Fruit fly (Drosophila melanogaster): ENCODE data around the gene RhoGAP68F.

Gene RhoGAP68F

DNA sequence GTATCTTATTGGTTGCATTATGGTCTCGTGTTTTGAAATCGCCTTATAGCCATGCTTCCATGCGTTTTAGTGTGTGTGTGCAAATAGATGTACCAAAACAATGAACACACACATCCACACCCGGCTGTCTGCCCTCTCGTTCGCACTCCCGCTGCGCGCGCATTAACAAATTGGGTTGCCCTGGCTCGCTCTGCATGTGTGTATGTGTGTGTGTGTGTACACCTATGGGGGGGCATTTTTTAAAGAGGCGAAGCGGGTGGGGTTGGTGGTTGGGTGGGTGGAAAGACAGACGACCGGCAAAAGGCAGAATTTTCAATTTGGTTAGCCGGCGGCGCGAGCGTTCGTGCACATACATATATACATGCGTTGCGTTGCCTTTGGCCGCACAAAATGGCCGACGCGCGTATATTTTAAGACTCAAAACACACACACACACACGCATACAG lies 14.5 kb upstream of the RhoGAP68F start (continued):
- TF ChIP-seq CG18011 (GFP tag; optimal IDR thresholded peaks at IDR 0.05) (no peak), Antp (GFP tag; optimal IDR thresholded peaks at IDR 0.05) (no peak), CG9437 (GFP tag; optimal IDR thresholded peaks at IDR 0.05) (no peak), CG5245 (GFP tag; optimal IDR thresholded peaks at IDR 0.05) (no peak), Sox100B (GFP tag; optimal IDR thresholded peaks at IDR 0.05) (no peak), CrebB (tag; optimal IDR thresholded peaks at IDR 0.05) (peak; percentile 51), CG17612 (GFP tag; IDR thresholded peaks at IDR 0.05) (no peak), Neu2 (GFP tag; optimal IDR thresholded peaks at IDR 0.05; ENCODE audit: borderline replicate concordance) (no peak), cwo (GFP tag; optimal IDR thresholded peaks at IDR 0.05) (peak; percentile 91), Awh (GFP tag; IDR thresholded peaks at IDR 0.05) (0 out of 2 replicates have a peak, but pooled peaks have one; percentile 8), kni (GFP tag; optimal IDR thresholded peaks at IDR 0.05) (peak; percentile 74), caup (GFP tag; optimal IDR thresholded peaks at IDR 0.05; ENCODE audit: severe bottlenecking) (peak; percentile 60), lilli (GFP tag; optimal IDR thresholded peaks at IDR 0.05) (no peak), jumu (GFP tag; optimal IDR thresholded peaks at IDR 0.05) (no peak), ranshi (GFP tag; IDR thresholded peaks at IDR 0.05) (no peak), Opbp (GFP tag; IDR thresholded peaks at IDR 0.05; ENCODE audit: partially characterized antibody) (peak; percentile 57; the same call in 2 of the 3 replicates), Vsx1 (GFP tag; optimal IDR thresholded peaks at IDR 0.05) (peak; percentile 40), YL-1 (GFP tag; optimal IDR thresholded peaks at IDR 0.05) (peak; percentile 89), twi (tag; optimal IDR thresholded peaks at IDR 0.05) (peak; percentile 71), sqz (GFP tag; optimal IDR thresholded peaks at IDR 0.05) (peak; percentile 28), CkIIα-i1 (GFP tag; IDR thresholded peaks at IDR 0.05) (no peak), CG4424 (GFP tag; optimal IDR thresholded peaks at IDR 0.05) (no peak), CG34422 (GFP tag; IDR thresholded peaks at IDR 0.05) (peak; percentile 97), yki (optimal IDR thresholded peaks at IDR 0.05) (no peak), Scr (GFP tag; IDR thresholded peaks at IDR 0.05; ENCODE audit: partially characterized antibody) (peak; percentile 19; the same call in 1 of the 2 replicates), sna (GFP tag; IDR thresholded peaks at IDR 0.05; ENCODE audit: partially characterized antibody) (no peak), B-H2 (GFP tag; optimal IDR thresholded peaks at IDR 0.05) (peak; percentile 71), CG4820 (GFP tag; optimal IDR thresholded peaks at IDR 0.05) (no peak), schlank (tag; optimal IDR thresholded peaks at IDR 0.05) (no peak), CG12769 (tag; optimal IDR thresholded peaks at IDR 0.05) (peak; percentile 85), CG10565 (GFP tag; optimal IDR thresholded peaks at IDR 0.05) (no peak), Hand (GFP tag; optimal IDR thresholded peaks at IDR 0.05) (no peak), dysf (GFP tag; IDR thresholded peaks at IDR 0.05) (no peak), bowl (GFP tag; IDR thresholded peaks at IDR 0.05) (no peak), Chrac-16 (GFP tag; optimal IDR thresholded peaks at IDR 0.05) (no peak), CG12391 (tag; optimal IDR thresholded peaks at IDR 0.05) (peak; percentile 14), Doc2 (GFP tag; IDR thresholded peaks at IDR 0.05) (no peak), Dbx (GFP tag; IDR thresholded peaks at IDR 0.05) (peak; percentile 54; the same call in 1 of the 3 replicates), ERR (GFP tag; optimal IDR thresholded peaks at IDR 0.05) (no peak), TFAM (GFP tag; optimal IDR thresholded peaks at IDR 0.05) (no peak), Gug (GFP tag; IDR thresholded peaks at IDR 0.05) (no peak), Bdp1 (GFP tag; optimal IDR thresholded peaks at IDR 0.05) (no peak), gcm (GFP tag; optimal IDR thresholded peaks at IDR 0.05) (peak; percentile 47), Camta (GFP tag; optimal IDR thresholded peaks at IDR 0.05) (no peak), Aef1 (GFP tag; IDR thresholded peaks at IDR 0.05) (no peak), tin (GFP tag; optimal IDR thresholded peaks at IDR 0.05) (no peak), CG15514 (GFP tag; optimal IDR thresholded peaks at IDR 0.05) (peak; percentile 29), Oli (tag; optimal IDR thresholded peaks at IDR 0.05) (no peak), CG4282 (GFP tag; optimal IDR thresholded peaks at IDR 0.05) (no peak), Ravus (GFP tag; IDR thresholded peaks at IDR 0.05) (no peak), fd102C (GFP tag; optimal IDR thresholded peaks at IDR 0.05) (no peak)

Data from whole organism, embryonic.